Fruit fly (Drosophila melanogaster) whole organism, pupa: ENCODE measurements around the gene CG42464.
A peak's percentile ranks its signal among the peaks of the same experiment; 100 is the strongest.

Source experiments
- CG10348 ChIP-seq: fragments of 200-800 bp; sonication (Bioruptor generic); IDR thresholded peaks from 2 replicates; pipeline ENCODE4 v1.3.6; 2022; ENCODE audit warnings: missing biosample characterization, missing genetic modification characterization
- CG12605 ChIP-seq: fragments of 200-800 bp; sonication (Bioruptor generic); IDR thresholded peaks from 2 replicates; pipeline ENCODE4 v1.3.6; 2022; ENCODE audit warnings: missing biosample characterization, missing genetic modification characterization
- CG13204 ChIP-seq: fragments of 200-800 bp; sonication (Bioruptor generic); optimal IDR thresholded peaks from 2 replicates; lab custom pipeline; 2018; ENCODE audit warnings: missing biosample characterization, mild to moderate bottlenecking, missing genetic modification characterization, moderate library complexity
- CG15710 ChIP-seq: fragments of 200-800 bp; sonication (Bioruptor generic); optimal IDR thresholded peaks from 2 replicates; lab custom pipeline; 2018; ENCODE audit warnings: missing biosample characterization, mild to moderate bottlenecking, missing genetic modification characterization, moderate library complexity
- CG17806 ChIP-seq: fragments of 200-800 bp; sonication (Bioruptor generic); optimal IDR thresholded peaks from 2 replicates; lab custom pipeline; 2018; ENCODE audit warnings: missing biosample characterization, mild to moderate bottlenecking, missing genetic modification characterization, moderate library complexity
- CG32121 ChIP-seq: fragments of 200-800 bp; sonication (Bioruptor generic); IDR thresholded peaks from 2 replicates; pipeline ENCODE4 v1.3.6; 2022; ENCODE audit warnings: missing biosample characterization, missing genetic modification characterization
- CG34367 ChIP-seq: fragments of 200-800 bp; sonication (Bioruptor generic); optimal IDR thresholded peaks from 2 replicates; lab custom pipeline; 2018; ENCODE audit warnings: missing biosample characterization, mild to moderate bottlenecking, missing genetic modification characterization
- CG4496 ChIP-seq: fragments of 200-800 bp; sonication (Bioruptor generic); IDR thresholded peaks from 3 replicates; pipeline ENCODE4 v1.3.6; 2022; ENCODE audit warnings: missing biosample characterization, missing genetic modification characterization
- CG8159 ChIP-seq: fragments of 200-800 bp; sonication (Bioruptor generic); optimal IDR thresholded peaks from 3 replicates; lab custom pipeline; 2018; ENCODE audit warnings: missing biosample characterization, mild to moderate bottlenecking, missing genetic modification characterization, moderate library complexity
- CG9948 ChIP-seq: fragments of 200-800 bp; sonication (Bioruptor generic); optimal IDR thresholded peaks from 2 replicates; lab custom pipeline; 2018; ENCODE audit warnings: missing biosample characterization, mild to moderate bottlenecking, missing genetic modification characterization, moderate library complexity
- D1 ChIP-seq: fragments of 200-800 bp; sonication (Bioruptor generic); optimal IDR thresholded peaks from 2 replicates; lab custom pipeline; 2018; ENCODE audit warnings: missing biosample characterization, mild to moderate bottlenecking, missing genetic modification characterization, moderate library complexity
- EcR ChIP-seq: fragments of 200-800 bp; sonication (Bioruptor generic); optimal IDR thresholded peaks from 3 replicates; lab custom pipeline; 2019; ENCODE audit warnings: missing biosample characterization, missing genetic modification characterization, mild to moderate bottlenecking, moderate library complexity, missing genetic modification reagents
- Ets98B ChIP-seq: fragments of 200-800 bp; sonication (Bioruptor generic); IDR thresholded peaks from 2 replicates; pipeline ENCODE4 v1.3.6; 2022; ENCODE audit warnings: missing biosample characterization, missing genetic modification characterization
- Pif1A ChIP-seq: fragments of 200-800 bp; sonication (Bioruptor generic); optimal IDR thresholded peaks from 3 replicates; lab custom pipeline; 2016; ENCODE audit warnings: missing biosample characterization, missing genetic modification characterization
- Pif1B ChIP-seq: fragments of 200-800 bp; sonication (Bioruptor generic); optimal IDR thresholded peaks from 3 replicates; lab custom pipeline; 2016; ENCODE audit warnings: missing biosample characterization, missing genetic modification characterization
- fd96Ca ChIP-seq: fragments of 200-800 bp; sonication (Bioruptor generic); IDR thresholded peaks from 3 replicates; pipeline ENCODE4 v1.3.6; 2022; ENCODE audit warnings: missing biosample characterization, missing genetic modification characterization
- gl ChIP-seq: fragments of 200-800 bp; sonication (Bioruptor generic); optimal IDR thresholded peaks from 2 replicates; lab custom pipeline; 2018; ENCODE audit warnings: missing biosample characterization, mild to moderate bottlenecking, missing genetic modification characterization

Gene CG42464

DNA sequence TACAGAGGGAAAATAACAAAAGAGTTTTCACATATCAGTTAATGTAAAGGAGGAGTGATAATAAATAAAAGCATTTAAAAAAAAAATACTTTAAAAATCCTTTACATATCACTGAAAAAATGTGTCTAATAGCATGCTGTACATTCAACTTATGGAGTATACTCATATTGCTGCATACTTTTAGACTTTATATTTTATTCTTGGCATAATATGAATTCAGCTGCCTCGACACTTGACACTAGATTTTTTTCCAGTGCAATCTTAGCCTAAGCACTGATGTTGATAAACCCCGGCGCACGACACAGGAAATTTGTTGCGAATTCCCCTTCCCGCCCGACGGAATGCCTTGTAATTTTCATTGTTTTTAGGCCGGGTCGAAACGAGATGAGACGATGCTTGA lies 41.2 kb downstream of the CG42464 start:
- TF ChIP-seq CG10348 (GFP tag; lab: Robert Waterston, UW): no peak
- TF ChIP-seq CG4496: no peak
- TF ChIP-seq CG34367 (tag; lab: Kevin White, UChicago): no peak
- TF ChIP-seq Pif1B (GFP tag; lab: Kevin White, UChicago): no peak
- no peak for TF ChIP-seq D1 (tag; lab: Kevin White, UChicago)
- no peak for TF ChIP-seq fd96Ca (GFP tag; lab: Robert Waterston, UW)
- TF ChIP-seq CG32121 (GFP tag; lab: Robert Waterston, UW): no peak
- no peak for TF ChIP-seq CG9948
- TF ChIP-seq CG17806 (tag; lab: Kevin White, UChicago): no peak
- no peak for TF ChIP-seq CG15710 (tag; lab: Kevin White, UChicago)
- no peak for TF ChIP-seq CG8159
- TF ChIP-seq EcR (GFP tag; lab: Kevin White, UChicago): no peak
- TF ChIP-seq gl: no peak
- no peak for TF ChIP-seq Pif1A (GFP tag; lab: Kevin White, UChicago)
- TF ChIP-seq CG13204: no peak
- no peak for TF ChIP-seq CG12605

DNA sequence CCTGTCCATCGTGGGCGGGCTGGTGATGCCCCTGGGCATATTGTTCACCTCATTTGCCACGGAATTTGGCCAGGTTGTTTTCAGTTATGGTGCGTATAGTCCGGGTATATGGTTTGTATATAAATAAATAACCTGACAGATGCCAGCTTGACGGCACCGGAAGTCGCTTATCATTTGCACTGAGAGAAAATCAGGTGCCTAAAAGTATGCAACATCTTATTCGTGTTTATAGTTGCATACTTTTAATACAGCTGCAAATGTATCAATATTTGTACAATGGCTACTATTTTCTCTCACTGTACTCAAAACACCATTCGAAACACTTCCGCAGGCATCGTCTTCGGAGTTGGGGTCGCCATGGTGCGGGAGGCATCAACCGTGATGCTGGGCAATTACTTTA lies 49.4 kb downstream of the CG42464 start:
- TF ChIP-seq CG4496 (peak; percentile 65; the same call in 1 of the 3 replicates), CG12605 (0 out of 2 replicates have a peak, but pooled peaks have one; percentile 11), Ets98B (no peak)
